Worm (Caenorhabditis elegans): ENCODE data around the gene arp-6.

Gene arp-6

ce11 chrII:8028246-8028694 lies 8.9 kb downstream of the arp-6 start (continued):
- TF ChIP-seq ceh-91 (GFP tag; IDR thresholded peaks at IDR 0.05) (peak; percentile 60), madf-3 (GFP tag; IDR thresholded peaks at IDR 0.05) (peak; percentile 72; the same call in 1 of the 2 replicates), ceh-27 (GFP tag; optimal IDR thresholded peaks at IDR 0.05) (peak; percentile 87), Y95B8A.8 (GFP tag; IDR thresholded peaks at IDR 0.05) (peak; percentile 56; the same call in 1 of the 2 replicates), snpc-1.3 (tag; optimal IDR thresholded peaks at IDR 0.05; ENCODE audit: insufficient read depth) (no peak), ceh-79 (tag; optimal IDR thresholded peaks at IDR 0.05) (no peak), F57A8.1 (GFP tag; optimal IDR thresholded peaks at IDR 0.05) (no peak), ztf-26 (tag; optimal IDR thresholded peaks at IDR 0.05) (peak; percentile 93), ets-4 (GFP tag; optimal IDR thresholded peaks at IDR 0.05) (peak; percentile 15), mes-4 (tag; optimal IDR thresholded peaks at IDR 0.05) (no peak), attf-3 (GFP tag; conservative IDR thresholded peaks at IDR 0.05) (peak; percentile 72), dpl-1 (GFP tag; optimal IDR thresholded peaks at IDR 0.05) (no peak), F10E7.11 (tag; optimal IDR thresholded peaks at IDR 0.05) (peak; percentile 23), sea-2 (GFP tag; IDR thresholded peaks at IDR 0.05) (0 out of 2 replicates have a peak, but pooled peaks have one; percentile 79), unc-130 (GFP tag; optimal IDR thresholded peaks at IDR 0.05) (peak; percentile 21), C17E4.6 (GFP tag; IDR thresholded peaks at IDR 0.05) (no peak), K11D2.4 (GFP tag; IDR thresholded peaks at IDR 0.05) (peak; percentile 93), hmg-20 (GFP tag; IDR thresholded peaks at IDR 0.05) (no peak), ama-1 (optimal IDR thresholded peaks at IDR 0.05) (no peak), ama-1 (GFP tag; optimal IDR thresholded peaks at IDR 0.05) (peak in 1 of 2 experiments; percentile 18), nfyb-1 (GFP tag; IDR thresholded peaks at IDR 0.05) (peak; percentile 95), fkh-3 (tag; optimal IDR thresholded peaks at IDR 0.05) (no peak), nhr-27 (tag; optimal IDR thresholded peaks at IDR 0.05) (no peak), nfya-2 (GFP tag; IDR thresholded peaks at IDR 0.05) (no peak), snpc-1.1 (tag; optimal IDR thresholded peaks at IDR 0.05; ENCODE audit: insufficient read depth) (no peak), B0261.1 (tag; optimal IDR thresholded peaks at IDR 0.05) (no peak), ztf-25 (GFP tag; IDR thresholded peaks at IDR 0.05) (no peak), ztf-18 (tag; optimal IDR thresholded peaks at IDR 0.05) (peak; percentile 78), repo-1 (tag; optimal IDR thresholded peaks at IDR 0.05) (peak; percentile 83), tbx-9 (tag; optimal IDR thresholded peaks at IDR 0.05; ENCODE audit: borderline replicate concordance) (no peak), dox-1 (GFP tag; IDR thresholded peaks at IDR 0.05) (peak; percentile 94), C06A6.2 (GFP tag; conservative IDR thresholded peaks at IDR 0.05) (peak; percentile 74), rpc-1 (optimal IDR thresholded peaks at IDR 0.05) (no peak), rpc-1 (tag; optimal IDR thresholded peaks at IDR 0.05) (no peak), hlh-12 (tag; optimal IDR thresholded peaks at IDR 0.05) (no peak), egl-18 (GFP tag; IDR thresholded peaks at IDR 0.05) (0 out of 2 replicates have a peak, but pooled peaks have one; percentile 66), ccch-3 (GFP tag; optimal IDR thresholded peaks at IDR 0.05) (no peak), F39B2.1 (GFP tag; IDR thresholded peaks at IDR 0.05) (no peak), F49E8.2 (tag; optimal IDR thresholded peaks at IDR 0.05; ENCODE audit: insufficient read depth) (no peak), lag-1 (GFP tag; IDR thresholded peaks at IDR 0.05) (no peak), efl-1 (GFP tag; optimal IDR thresholded peaks at IDR 0.05) (peak; percentile 30), tbp1 (GFP tag; optimal IDR thresholded peaks at IDR 0.05) (peak; percentile 64), nhr-179 (tag; optimal IDR thresholded peaks at IDR 0.05) (no peak), F52B5.7 (tag; optimal IDR thresholded peaks at IDR 0.05) (peak; percentile 81), madf-10 (tag; optimal IDR thresholded peaks at IDR 0.05) (peak; percentile 90), madf-6 (GFP tag; IDR thresholded peaks at IDR 0.05) (peak; percentile 38; the same call in 1 of the 2 replicates), hmg-1.2 (GFP tag; IDR thresholded peaks at IDR 0.05) (peak; percentile 68), lsy-27 (tag; optimal IDR thresholded peaks at IDR 0.05; ENCODE audit: borderline replicate concordance, insufficient read depth) (no peak), let-607 (tag; optimal IDR thresholded peaks at IDR 0.05) (peak; percentile 76 to 84)
